Fruit fly (Drosophila melanogaster): ENCODE results near the gene CG2100.

DNA sequence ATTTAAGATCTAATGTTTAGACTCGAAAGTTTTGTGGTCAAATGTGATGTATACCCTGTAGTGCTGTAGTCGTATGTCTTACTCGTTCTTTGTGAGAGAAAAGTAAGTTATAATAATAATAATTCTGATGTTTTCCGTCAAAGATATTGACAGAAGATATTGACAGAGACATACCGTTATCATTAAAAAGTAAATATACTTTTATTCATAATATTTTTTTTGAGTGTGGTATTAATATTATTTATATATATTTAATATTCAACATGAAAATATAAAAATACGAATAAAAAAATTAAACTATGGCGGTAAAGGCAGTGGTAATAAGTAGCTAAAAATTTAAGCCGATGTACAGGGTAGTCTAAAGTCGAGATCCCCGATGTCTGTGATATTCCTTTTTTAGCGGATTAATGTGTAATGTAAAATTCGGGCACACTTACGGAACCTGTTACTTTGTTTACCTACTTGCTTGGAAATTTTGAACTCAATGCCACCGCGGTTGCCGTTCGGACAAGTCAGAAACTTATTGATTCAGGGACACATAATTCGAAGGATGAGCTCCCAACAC is at the start of gene CG2100, which contains the start of gene CG1236:
- TF ChIP-seq Crg-1 (GFP tag; optimal IDR thresholded peaks at IDR 0.05) = peak; percentile 33
- TF ChIP-seq CG7101 (tag; optimal IDR thresholded peaks at IDR 0.05) = peak; percentile 80
- no peak for TF ChIP-seq toe (GFP tag; optimal IDR thresholded peaks at IDR 0.05)
- TF ChIP-seq cic (GFP tag; optimal IDR thresholded peaks at IDR 0.05) = peak; percentile 18
- peak; percentile 73 for TF ChIP-seq bab1 (GFP tag; optimal IDR thresholded peaks at IDR 0.05)
- TF ChIP-seq tj (GFP tag; optimal IDR thresholded peaks at IDR 0.05) = peak; percentile 61
- peak; percentile 80 for TF ChIP-seq CG33017 (tag; optimal IDR thresholded peaks at IDR 0.05)
- peak; percentile 69 for TF ChIP-seq CG12768 (GFP tag; optimal IDR thresholded peaks at IDR 0.05)
- no peak for TF ChIP-seq kay (GFP tag; ENCODE audit: borderline replicate concordance)
- no peak for TF ChIP-seq CG5204 (GFP tag; optimal IDR thresholded peaks at IDR 0.05)
